Fruit fly (Drosophila melanogaster): ENCODE results near the gene tty.

Gene tty

DNA sequence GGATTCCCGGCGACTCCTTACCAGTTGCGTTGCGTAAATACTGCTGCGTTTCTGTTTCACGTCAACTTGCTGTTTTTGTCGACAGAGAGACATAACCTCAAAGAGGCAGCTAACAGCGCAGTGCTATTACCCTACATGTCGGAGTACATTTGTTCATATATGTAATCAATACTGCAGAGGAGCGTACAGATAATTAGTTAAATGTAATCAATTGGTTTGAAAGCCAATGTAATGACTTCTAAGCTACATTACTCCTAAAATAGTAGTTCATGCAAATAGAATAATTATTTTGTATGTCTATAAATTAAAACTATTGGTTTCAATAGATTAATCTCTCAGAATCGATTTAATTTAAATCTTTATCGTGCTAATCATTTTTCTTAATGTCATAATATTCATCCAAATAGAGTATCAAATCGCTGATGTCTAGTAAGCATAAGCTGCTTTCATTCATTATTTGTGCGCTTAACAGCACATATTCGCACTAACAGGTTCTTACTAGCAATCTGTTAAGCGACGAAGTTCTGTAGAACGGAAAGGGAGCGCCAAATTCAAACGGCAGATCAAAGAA, 20.2 kb downstream of the tty start, which contains the start of the genes SLIRP1 and anox (continued):
- TF ChIP-seq Abd-B (GFP tag; optimal IDR thresholded peaks at IDR 0.05) (peak; percentile 91), tgo (GFP tag; IDR thresholded peaks at IDR 0.05) (peak; percentile 85), CG17186 (GFP tag; optimal IDR thresholded peaks at IDR 0.05) (peak; percentile 99), sima (GFP tag; optimal IDR thresholded peaks at IDR 0.05) (no peak), CG12744 (GFP tag; optimal IDR thresholded peaks at IDR 0.05) (peak; percentile 67), MTF-1 (GFP tag; optimal IDR thresholded peaks at IDR 0.05; ENCODE audit: borderline replicate concordance) (no peak), CG13775 (GFP tag; optimal IDR thresholded peaks at IDR 0.05) (peak; percentile 87), CG6683 (GFP tag; optimal IDR thresholded peaks at IDR 0.05) (peak; percentile 72), PHDP (tag; optimal IDR thresholded peaks at IDR 0.05) (peak; percentile 90), TFAM (GFP tag; optimal IDR thresholded peaks at IDR 0.05) (peak; percentile 31), phol (tag; optimal IDR thresholded peaks at IDR 0.05) (peak; percentile 93), emc (GFP tag; optimal IDR thresholded peaks at IDR 0.05) (no peak), tna (GFP tag; IDR thresholded peaks at IDR 0.05; ENCODE audit: partially characterized antibody) (no peak), CG12299 (tag; optimal IDR thresholded peaks at IDR 0.05) (peak; percentile 84), Lim3 (GFP tag; IDR thresholded peaks at IDR 0.05) (0 out of 2 replicates have a peak, but pooled peaks have one; percentile 12), gt (GFP tag; IDR thresholded peaks at IDR 0.05) (peak; percentile 50), ato (GFP tag; IDR thresholded peaks at IDR 0.05; ENCODE audit: partially characterized antibody) (no peak), CG7786 (GFP tag; optimal IDR thresholded peaks at IDR 0.05) (peak; percentile 79), CG10431 (GFP tag; optimal IDR thresholded peaks at IDR 0.05) (peak; percentile 70), kni (GFP tag; optimal IDR thresholded peaks at IDR 0.05) (peak; percentile 66), chm (GFP tag; IDR thresholded peaks at IDR 0.05) (no peak), psq (GFP tag; optimal IDR thresholded peaks at IDR 0.05) (peak; percentile 66), dysf (GFP tag; IDR thresholded peaks at IDR 0.05) (peak; percentile 90), CG1647 (GFP tag; optimal IDR thresholded peaks at IDR 0.05) (peak; percentile 55), Kr (GFP tag; optimal IDR thresholded peaks at IDR 0.05) (no peak), CG3281 (GFP tag; optimal IDR thresholded peaks at IDR 0.05) (peak; percentile 88), amos (GFP tag; IDR thresholded peaks at IDR 0.05; ENCODE audit: partially characterized antibody) (no peak), Atf-2 (GFP tag; optimal IDR thresholded peaks at IDR 0.05) (peak; percentile 83), CG4707 (GFP tag; optimal IDR thresholded peaks at IDR 0.05) (peak; percentile 52), zen (tag; optimal IDR thresholded peaks at IDR 0.05) (peak; percentile 80), Adf1 (GFP tag; IDR thresholded peaks at IDR 0.05) (peak; percentile 49), CG14050 (GFP tag; IDR thresholded peaks at IDR 0.05) (peak; percentile 60; the same call in 2 of the 3 replicates), sim (GFP tag; IDR thresholded peaks at IDR 0.05) (no peak), MBD-R2 (GFP tag; IDR thresholded peaks at IDR 0.05) (peak; percentile 31; the same call in 1 of the 2 replicates), H2.0 (GFP tag; IDR thresholded peaks at IDR 0.05) (peak; percentile 58; the same call in 1 of the 2 replicates), CG8388 (GFP tag; optimal IDR thresholded peaks at IDR 0.05) (peak; percentile 86), fru (optimal IDR thresholded peaks at IDR 0.05) (no peak), Sox100B (GFP tag; optimal IDR thresholded peaks at IDR 0.05) (peak; percentile 92), CG10654 (GFP tag; optimal IDR thresholded peaks at IDR 0.05) (peak; percentile 84), Ada2b (GFP tag; IDR thresholded peaks at IDR 0.05) (peak; percentile 62), CG9932 (GFP tag; IDR thresholded peaks at IDR 0.05) (peak; percentile 86), CG17359 (tag; optimal IDR thresholded peaks at IDR 0.05) (peak; percentile 80), fd102C (GFP tag; optimal IDR thresholded peaks at IDR 0.05) (no peak), pita (GFP tag; optimal IDR thresholded peaks at IDR 0.05) (no peak), CG9215 (GFP tag; IDR thresholded peaks at IDR 0.05) (peak; percentile 77), dpn (GFP tag; optimal IDR thresholded peaks at IDR 0.05) (peak; percentile 78 to 87), CG16779 (GFP tag; IDR thresholded peaks at IDR 0.05) (no peak), ind (GFP tag; optimal IDR thresholded peaks at IDR 0.05) (peak; percentile 88), Scr (GFP tag; IDR thresholded peaks at IDR 0.05; ENCODE audit: partially characterized antibody) (no peak), Dfd (GFP tag; optimal IDR thresholded peaks at IDR 0.05) (no peak)
